Fruit fly (Drosophila melanogaster) whole organism, prepupa: Measurements from ENCODE around the gene dati.

Experiments used
- CG6792 ChIP-seq: fragments of 200-800 bp; sonication (Bioruptor generic); optimal IDR thresholded peaks from 3 replicates; lab custom pipeline; 2016; ENCODE audit warnings: missing biosample characterization, missing genetic modification characterization
- CG7368 ChIP-seq: fragments of 200-800 bp; sonication (Bioruptor generic); optimal IDR thresholded peaks from 3 replicates; lab custom pipeline; 2016; ENCODE audit warnings: missing biosample characterization, missing genetic modification characterization
- CG8119 ChIP-seq: fragments of 200-800 bp; sonication (Bioruptor generic); IDR thresholded peaks from 3 replicates; pipeline ENCODE4 v1.3.6; 2022; ENCODE audit warnings: missing biosample characterization, missing genetic modification characterization
- salr ChIP-seq, 2 experiments: fragments of 200-800 bp; sonication (Bioruptor generic); optimal IDR thresholded peaks; 3 replicates each; lab custom pipeline; 2016 to 2018; ENCODE audit warnings: missing biosample characterization in 2 of 2, missing genetic modification characterization in 2 of 2, mild to moderate bottlenecking in 1 of 2

DNA sequence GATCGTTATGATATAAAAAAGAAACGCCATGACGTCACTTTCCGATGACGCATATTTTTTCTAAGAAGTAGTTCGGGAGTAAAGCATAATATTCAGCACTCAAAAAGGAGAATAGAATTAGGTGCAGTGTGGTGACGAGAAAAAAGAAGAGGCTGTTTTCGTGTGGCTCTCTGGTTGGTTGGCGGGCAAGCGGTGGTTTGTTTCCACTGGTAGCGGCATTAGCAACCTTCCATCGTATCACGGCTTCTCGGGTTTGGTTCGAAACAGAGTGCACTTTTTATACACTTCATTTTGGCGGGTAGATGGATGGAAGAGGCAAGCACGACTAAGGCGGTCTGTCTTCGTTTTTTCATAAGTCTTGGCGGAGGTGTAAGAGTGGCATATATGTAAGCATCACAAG lies 10.9 kb downstream of the dati start:
- no peak for TF ChIP-seq CG8119 (GFP tag; lab: Robert Waterston, UW)
- TF ChIP-seq salr (GFP tag; optimal IDR thresholded peaks at IDR 0.05; lab: Kevin White, UChicago): no peak
- no peak for TF ChIP-seq CG7368 (GFP tag; lab: Kevin White, UChicago)
- no peak for TF ChIP-seq CG6792
